Worm (Caenorhabditis elegans): ENCODE data around the gene F44D12.2.

The F44D12.2 gene

DNA sequence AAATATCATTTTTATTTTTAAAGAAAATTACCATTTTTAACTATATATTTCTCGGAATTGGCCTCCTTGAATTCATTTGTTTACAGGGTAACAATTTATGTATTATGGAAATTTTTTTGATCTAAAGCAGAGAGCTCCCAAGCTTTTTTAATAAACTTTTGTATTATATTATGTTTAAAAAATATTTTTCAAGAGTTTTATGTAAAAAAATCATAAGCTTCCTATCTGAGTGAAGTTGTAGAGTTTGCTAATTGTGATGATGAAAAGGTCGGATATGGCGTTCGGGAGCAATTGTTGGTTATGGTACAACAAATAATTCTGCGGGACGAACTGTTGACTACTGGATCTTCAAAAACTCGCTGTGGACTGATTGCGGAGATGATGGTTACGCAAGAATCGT, 3.8 kb upstream of the F44D12.2 start, which contains the start of gene F44D12.19:
F44D12.19 (plus strand) TSS at position 301 of the 400 bp plus-strand sequence.
- TF ChIP-seq fos-1 (tag; optimal IDR thresholded peaks at IDR 0.05), result no peak
- TF ChIP-seq nhr-76 (tag; optimal IDR thresholded peaks at IDR 0.05), result no peak
- no peak for TF ChIP-seq pha-4 (tag; optimal IDR thresholded peaks at IDR 0.05)
- no peak for TF ChIP-seq nhr-25 (tag; optimal IDR thresholded peaks at IDR 0.05)
- TF ChIP-seq ceh-28 (tag; optimal IDR thresholded peaks at IDR 0.05), result no peak
- TF ChIP-seq lin-39 (tag; optimal IDR thresholded peaks at IDR 0.05), result no peak
- TF ChIP-seq mdl-1 (tag; optimal IDR thresholded peaks at IDR 0.05), result no peak
- TF ChIP-seq ceh-16 (tag; optimal IDR thresholded peaks at IDR 0.05), result no peak
- TF ChIP-seq egl-5 (tag; optimal IDR thresholded peaks at IDR 0.05), result no peak
- TF ChIP-seq daf-12 (tag; optimal IDR thresholded peaks at IDR 0.05), result no peak
- TF ChIP-seq nfya-1 (tag; optimal IDR thresholded peaks at IDR 0.05; ENCODE audit: insufficient read depth), result no peak
- TF ChIP-seq egl-27 (tag; optimal IDR thresholded peaks at IDR 0.05), result no peak
- no peak for TF ChIP-seq lsy-12 (tag; optimal IDR thresholded peaks at IDR 0.05)
- no peak for TF ChIP-seq ceh-9 (tag; optimal IDR thresholded peaks at IDR 0.05)
- TF ChIP-seq R02D3.7 (tag; optimal IDR thresholded peaks at IDR 0.05), result no peak
- TF ChIP-seq nhr-12 (tag; optimal IDR thresholded peaks at IDR 0.05), result no peak
- TF ChIP-seq ztf-4 (tag; optimal IDR thresholded peaks at IDR 0.05), result no peak

DNA sequence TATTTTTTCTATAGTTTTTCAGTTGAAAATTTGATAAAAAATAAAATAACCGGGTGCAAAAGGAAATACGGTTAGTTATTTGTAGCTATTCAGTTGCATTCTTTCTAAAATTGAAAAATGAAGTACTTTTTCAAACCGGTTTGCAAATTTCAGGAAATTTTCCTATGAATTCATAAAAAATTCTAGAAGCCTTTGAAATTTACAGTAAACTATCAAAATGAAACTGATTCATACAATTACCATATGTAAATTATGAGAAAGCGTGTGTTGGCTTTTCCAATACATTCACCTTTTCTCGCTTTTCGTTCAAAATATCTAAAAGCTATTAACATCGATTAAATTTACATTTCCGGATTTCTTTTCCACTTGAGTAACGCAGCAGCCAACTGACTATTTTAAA, 556 bp downstream of the F44D12.2 start, which contains the start of gene ent-7:
ent-7 (plus strand) TSS at position 301 of the 400 bp plus-strand sequence.
- no peak for TF ChIP-seq nhr-237 (tag; optimal IDR thresholded peaks at IDR 0.05)
- no peak for TF ChIP-seq daf-12 (tag; optimal IDR thresholded peaks at IDR 0.05)
- TF ChIP-seq ama-1 (optimal IDR thresholded peaks at IDR 0.05), result no peak
- no peak for TF ChIP-seq nfya-1 (tag; optimal IDR thresholded peaks at IDR 0.05; ENCODE audit: insufficient read depth)
- TF ChIP-seq jun-1 (tag; optimal IDR thresholded peaks at IDR 0.05), result no peak

DNA sequence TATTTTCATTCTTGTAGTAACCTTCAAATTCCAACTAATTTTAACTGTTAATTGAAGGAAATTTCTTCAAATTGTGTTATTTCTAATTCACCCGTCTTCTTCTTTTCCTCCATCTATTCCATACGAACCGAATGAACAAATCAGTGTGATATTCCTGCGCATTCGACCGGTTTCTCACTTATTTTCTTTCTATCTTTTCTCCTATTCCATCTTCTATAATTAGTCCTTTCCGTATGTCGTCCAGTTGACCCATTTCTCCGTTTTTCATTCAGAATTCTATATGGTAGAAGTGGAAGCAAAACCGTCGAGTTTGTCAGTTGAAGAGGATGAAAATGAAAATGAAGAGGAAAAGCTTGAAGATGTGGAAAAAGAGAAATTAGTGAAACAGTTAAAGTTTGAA, 8.0 kb downstream of the F44D12.2 start, which contains the start of gene magu-4:
magu-4 (plus strand) TSS at position 218 of the 400 bp plus-strand sequence.
- TF ChIP-seq nhr-23 (tag; optimal IDR thresholded peaks at IDR 0.05) (peak; percentile 61), ztf-11 (tag; optimal IDR thresholded peaks at IDR 0.05) (no peak), aly-2 (tag; optimal IDR thresholded peaks at IDR 0.05) (no peak)

DNA sequence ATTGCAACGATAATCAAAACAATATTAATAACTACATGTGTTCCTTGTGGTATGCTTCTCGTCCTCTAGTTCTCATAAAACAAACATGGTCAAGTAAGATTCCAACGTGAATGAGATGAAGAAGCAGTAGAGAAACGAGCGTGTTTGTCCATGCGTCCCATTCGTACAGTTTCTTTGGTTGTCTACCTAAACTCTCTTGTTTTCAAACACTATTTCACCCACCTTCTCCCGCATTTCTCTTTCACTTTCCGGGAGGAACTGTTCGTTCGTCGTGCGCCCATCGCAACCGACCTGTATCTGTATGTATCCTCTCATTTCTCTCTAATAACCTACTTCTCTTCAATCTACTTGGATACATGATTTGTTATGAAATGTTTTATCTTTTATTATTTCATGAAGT, 9.8 kb downstream of the F44D12.2 start:
- no peak for TF ChIP-seq ztf-4 (tag; optimal IDR thresholded peaks at IDR 0.05)
- no peak for TF ChIP-seq jun-1 (tag; optimal IDR thresholded peaks at IDR 0.05)
- TF ChIP-seq nhr-23 (tag; optimal IDR thresholded peaks at IDR 0.05), result peak; percentile 91
- no peak for TF ChIP-seq ZK546.5 (tag; optimal IDR thresholded peaks at IDR 0.05)
- no peak for TF ChIP-seq nhr-28 (tag; optimal IDR thresholded peaks at IDR 0.05)
- TF ChIP-seq unc-62 (GFP tag; optimal IDR thresholded peaks at IDR 0.05), result no peak
- no peak for TF ChIP-seq sea-2 (GFP tag; optimal IDR thresholded peaks at IDR 0.05)
- TF ChIP-seq skn-1 (tag; optimal IDR thresholded peaks at IDR 0.05), result no peak
- no peak for TF ChIP-seq nhr-77 (tag; optimal IDR thresholded peaks at IDR 0.05)
- TF ChIP-seq hmg-11 (tag; optimal IDR thresholded peaks at IDR 0.05), result peak; percentile 22
- no peak for TF ChIP-seq zag-1 (tag; optimal IDR thresholded peaks at IDR 0.05)
- TF ChIP-seq mdl-1 (tag; optimal IDR thresholded peaks at IDR 0.05), result no peak
- no peak for TF ChIP-seq tbx-2 (tag; optimal IDR thresholded peaks at IDR 0.05)
- TF ChIP-seq fos-1 (tag; optimal IDR thresholded peaks at IDR 0.05), result no peak
- no peak for TF ChIP-seq ztf-11 (tag; optimal IDR thresholded peaks at IDR 0.05)
- no peak for TF ChIP-seq nhr-76 (tag; optimal IDR thresholded peaks at IDR 0.05)
- TF ChIP-seq ceh-9 (tag; optimal IDR thresholded peaks at IDR 0.05), result no peak
- TF ChIP-seq ceh-82 (tag; optimal IDR thresholded peaks at IDR 0.05), result no peak
- TF ChIP-seq nhr-12 (tag; optimal IDR thresholded peaks at IDR 0.05), result no peak
- TF ChIP-seq fkh-10 (GFP tag; optimal IDR thresholded peaks at IDR 0.05), result no peak
- TF ChIP-seq lin-15B (tag; optimal IDR thresholded peaks at IDR 0.05), result no peak
- no peak for TF ChIP-seq mml-1 (tag; optimal IDR thresholded peaks at IDR 0.05)
- TF ChIP-seq eor-1 (tag; optimal IDR thresholded peaks at IDR 0.05), result no peak
- no peak for TF ChIP-seq R02D3.7 (tag; optimal IDR thresholded peaks at IDR 0.05)
- peak; percentile 78 for TF ChIP-seq nhr-25 (tag; optimal IDR thresholded peaks at IDR 0.05)
- TF ChIP-seq pha-4 (tag; optimal IDR thresholded peaks at IDR 0.05), result peak; percentile 63
- TF ChIP-seq nhr-43 (tag; optimal IDR thresholded peaks at IDR 0.05; ENCODE audit: poor library complexity, severe bottlenecking), result peak; percentile 41
